Worm (Caenorhabditis elegans) whole organism, L1 larva: ENCODE measurements around the gene C05C12.5.

Experiments
- Y116A8C.19 ChIP-seq: sonication (generic microtip); optimal IDR thresholded peaks from 2 replicates; lab custom pipeline; 2016; ENCODE audit warnings: missing compliant biosample characterization, missing genetic modification characterization, borderline replicate concordance
- aha-1 ChIP-seq: fragments of 150-350 bp; optimal IDR thresholded peaks from 2 replicates; lab custom pipeline; 2014; ENCODE audit warnings: missing biosample characterization, missing genetic modification characterization
- alr-1 ChIP-seq: fragments of 200-800 bp; sonication (Bioruptor generic); optimal IDR thresholded peaks from 2 replicates; lab custom pipeline; 2018; ENCODE audit warnings: borderline replicate concordance, mild to moderate bottlenecking, missing genetic modification characterization, missing compliant biosample characterization
- aly-2 ChIP-seq: fragments of 150-350 bp; optimal IDR thresholded peaks from 2 replicates; lab custom pipeline; 2014; ENCODE audit warnings: missing biosample characterization, missing genetic modification characterization
- ama-1 ChIP-seq: fragments of 150-350 bp; optimal IDR thresholded peaks from 2 replicates; lab custom pipeline; 2014
- blmp-1 ChIP-seq: fragments of 150-350 bp; optimal IDR thresholded peaks from 2 replicates; lab custom pipeline; 2014; ENCODE audit warnings: missing biosample characterization, missing genetic modification characterization
- ceh-63 ChIP-seq: fragments of 200-800 bp; sonication (Bioruptor generic); optimal IDR thresholded peaks from 2 replicates; lab custom pipeline; 2018; ENCODE audit warnings: mild to moderate bottlenecking, missing genetic modification characterization, missing compliant biosample characterization
- ceh-8 ChIP-seq: fragments of 200-800 bp; sonication (Bioruptor generic); optimal IDR thresholded peaks from 2 replicates; lab custom pipeline; 2018; ENCODE audit warnings: mild to moderate bottlenecking, missing genetic modification characterization, moderate library complexity, missing compliant biosample characterization
- ceh-82 ChIP-seq, 3 experiments: fragments of 150-350 bp in 1 of 3; sonication (generic microtip) in 2 of 3; optimal IDR thresholded peaks; 2 replicates each; lab custom pipeline; 2014 to 2017; ENCODE audit warnings: missing biosample characterization in 3 of 3, missing genetic modification characterization in 3 of 3
- ceh-88 ChIP-seq: fragments of 200-800 bp; sonication (Bioruptor generic); IDR thresholded peaks from 2 replicates; pipeline ENCODE4 v1.3.6; 2022; ENCODE audit warnings: missing genetic modification characterization, missing compliant biosample characterization
- ceh-90 ChIP-seq: sonication (generic microtip); optimal IDR thresholded peaks from 2 replicates; lab custom pipeline; 2016; ENCODE audit warnings: missing genetic modification characterization, missing compliant biosample characterization
- dsc-1 ChIP-seq: sonication (generic microtip); optimal IDR thresholded peaks from 2 replicates; lab custom pipeline; 2016; ENCODE audit warnings: mild to moderate bottlenecking, missing genetic modification characterization, missing compliant biosample characterization
- efl-1 ChIP-seq, 4 experiments: fragments of 150-350 bp; optimal IDR thresholded peaks in 3 of 4; peaks in 1 of 4; 1 replicate in 1 of 4; 2 replicates in 3 of 4; lab custom pipeline; 2014; ENCODE audit warnings: missing biosample characterization in 2 of 4, missing genetic modification characterization in 2 of 4, missing genetic modification reagents in 2 of 4
- egl-13 ChIP-seq: sonication (generic microtip); optimal IDR thresholded peaks from 2 replicates; lab custom pipeline; 2016; ENCODE audit warnings: missing genotype, missing genetic modification reagents, missing genetic modification characterization, missing compliant biosample characterization
- elt-2 ChIP-seq: sonication (generic microtip); optimal IDR thresholded peaks from 2 replicates; lab custom pipeline; 2016; ENCODE audit warnings: missing genetic modification characterization, mild to moderate bottlenecking, inconsistent platforms, missing compliant biosample characterization, missing genetic modification reagents
- elt-3 ChIP-seq, 6 experiments: fragments of 150-350 bp in 1 of 6; sonication (generic microtip); optimal IDR thresholded peaks; 2 replicates each; lab custom pipeline; 2017 to 2018; ENCODE audit warnings: missing biosample characterization in 6 of 6, missing genetic modification characterization in 6 of 6, inconsistent platforms in 1 of 6
- ets-5 ChIP-seq: fragments of 200-800 bp; sonication (Bioruptor generic); IDR thresholded peaks from 2 replicates; pipeline ENCODE4 v1.3.6; 2022; ENCODE audit warnings: missing genetic modification characterization, missing compliant biosample characterization
- fkh-4 ChIP-seq: sonication (generic microtip); optimal IDR thresholded peaks from 2 replicates; lab custom pipeline; 2016; ENCODE audit warnings: missing compliant biosample characterization, missing genetic modification characterization, borderline replicate concordance
- hlh-4 ChIP-seq: sonication (generic microtip); optimal IDR thresholded peaks from 2 replicates; lab custom pipeline; 2016; ENCODE audit warnings: mild to moderate bottlenecking, missing genetic modification characterization, missing compliant biosample characterization
- jun-1 ChIP-seq: fragments of 150-350 bp; optimal IDR thresholded peaks from 2 replicates; lab custom pipeline; 2014; ENCODE audit warnings: missing biosample characterization, missing genetic modification reagents, missing genetic modification characterization
- lin-14 ChIP-seq: fragments of 200-800 bp; sonication (Bioruptor generic); optimal IDR thresholded peaks from 2 replicates; lab custom pipeline; 2018; ENCODE audit warnings: mild to moderate bottlenecking, missing genetic modification characterization, moderate library complexity, missing compliant biosample characterization
- lin-15B ChIP-seq: fragments of 150-350 bp; sonication (generic microtip); optimal IDR thresholded peaks from 3 replicates; lab custom pipeline; 2014; ENCODE audit warnings: missing biosample characterization, missing genetic modification characterization
- lin-39 ChIP-seq: fragments of 150-350 bp; optimal IDR thresholded peaks from 2 replicates; lab custom pipeline; 2014; ENCODE audit warnings: missing biosample characterization, missing genetic modification reagents, missing genetic modification characterization
- lsy-2 ChIP-seq, 2 experiments: fragments of 150-350 bp; optimal IDR thresholded peaks; 2 replicates each; lab custom pipeline; 2014; ENCODE audit warnings: missing biosample characterization in 2 of 2, missing genetic modification characterization in 2 of 2
- mep-1 ChIP-seq: fragments of 150-350 bp; optimal IDR thresholded peaks from 2 replicates; lab custom pipeline; 2014; ENCODE audit warnings: missing biosample characterization, missing genetic modification characterization
- nhr-11 ChIP-seq: fragments of 150-350 bp; optimal IDR thresholded peaks from 2 replicates; lab custom pipeline; 2014; ENCODE audit warnings: missing biosample characterization, missing genetic modification characterization
- nhr-12 ChIP-seq: sonication (generic microtip); optimal IDR thresholded peaks from 2 replicates; lab custom pipeline; 2017; ENCODE audit warnings: missing biosample characterization, missing genetic modification characterization
- nhr-20 ChIP-seq: sonication (generic microtip); optimal IDR thresholded peaks from 2 replicates; lab custom pipeline; 2016; ENCODE audit warnings: mild to moderate bottlenecking, missing genetic modification characterization, missing compliant biosample characterization
- nhr-237 ChIP-seq: fragments of 150-350 bp; optimal IDR thresholded peaks from 2 replicates; lab custom pipeline; 2014; ENCODE audit warnings: missing biosample characterization, missing genetic modification characterization
- nhr-47 ChIP-seq: sonication (generic microtip); optimal IDR thresholded peaks from 2 replicates; lab custom pipeline; 2016; ENCODE audit warnings: mild to moderate bottlenecking, missing genetic modification characterization, moderate library complexity, missing compliant biosample characterization
- nhr-71 ChIP-seq: sonication (generic microtip); optimal IDR thresholded peaks from 2 replicates; lab custom pipeline; 2016; ENCODE audit warnings: mild to moderate bottlenecking, missing genetic modification characterization, moderate library complexity, missing compliant biosample characterization
- nhr-77 ChIP-seq: fragments of 150-350 bp; optimal IDR thresholded peaks from 2 replicates; lab custom pipeline; 2014; ENCODE audit warnings: missing biosample characterization, missing genetic modification characterization
- nhr-84 ChIP-seq: sonication (generic microtip); optimal IDR thresholded peaks from 2 replicates; lab custom pipeline; 2017; ENCODE audit warnings: missing biosample characterization, missing genetic modification characterization
- pag-3 ChIP-seq: sonication (generic microtip); optimal IDR thresholded peaks from 2 replicates; lab custom pipeline; 2017; ENCODE audit warnings: missing genetic modification characterization, mild to moderate bottlenecking, missing compliant biosample characterization, antibody characterized with exemption, borderline replicate concordance; ENCODE audit not compliant: insufficient read depth
- pax-3 ChIP-seq: fragments of 200-800 bp; sonication (Bioruptor generic); optimal IDR thresholded peaks from 2 replicates; lab custom pipeline; 2018; ENCODE audit warnings: mild to moderate bottlenecking, missing genetic modification characterization, moderate library complexity, missing compliant biosample characterization
- pqm-1 ChIP-seq: sonication (generic microtip); optimal IDR thresholded peaks from 3 replicates; lab custom pipeline; 2017; ENCODE audit warnings: missing biosample characterization, missing genetic modification characterization
- rnt-1 ChIP-seq: sonication (generic microtip); optimal IDR thresholded peaks from 2 replicates; lab custom pipeline; 2016; ENCODE audit warnings: mild to moderate bottlenecking, missing genetic modification characterization, moderate library complexity, missing compliant biosample characterization
- skn-1 ChIP-seq: fragments of 150-350 bp; optimal IDR thresholded peaks from 2 replicates; lab custom pipeline; 2014; ENCODE audit warnings: missing biosample characterization, missing genetic modification characterization
- sptf-1 ChIP-seq: fragments of 150-350 bp; optimal IDR thresholded peaks from 2 replicates; lab custom pipeline; 2014; ENCODE audit warnings: missing biosample characterization, missing genetic modification characterization
- sup-37 ChIP-seq: fragments of 200-800 bp; sonication (Bioruptor generic); optimal IDR thresholded peaks from 2 replicates; lab custom pipeline; 2018; ENCODE audit warnings: mild to moderate bottlenecking, missing genetic modification characterization, missing compliant biosample characterization
- swsn-7 ChIP-seq: sonication (generic microtip); optimal IDR thresholded peaks from 2 replicates; lab custom pipeline; 2016; ENCODE audit warnings: missing genetic modification characterization, missing compliant biosample characterization
- tbx-2 ChIP-seq: sonication (generic microtip); optimal IDR thresholded peaks from 2 replicates; lab custom pipeline; 2016; ENCODE audit warnings: missing genetic modification characterization, missing compliant biosample characterization
- unc-62 ChIP-seq: fragments of 150-350 bp; optimal IDR thresholded peaks from 2 replicates; lab custom pipeline; 2014; ENCODE audit warnings: missing biosample characterization, missing genetic modification reagents, missing genetic modification characterization
- xbp-1 ChIP-seq: sonication (generic microtip); optimal IDR thresholded peaks from 2 replicates; lab custom pipeline; 2016; ENCODE audit warnings: missing genetic modification characterization, missing compliant biosample characterization
- zip-4 ChIP-seq: fragments of 200-800 bp; sonication (Bioruptor generic); optimal IDR thresholded peaks from 2 replicates; lab custom pipeline; 2018; ENCODE audit warnings: mild to moderate bottlenecking, missing genetic modification characterization, moderate library complexity, missing compliant biosample characterization

The C05C12.5 gene

DNA sequence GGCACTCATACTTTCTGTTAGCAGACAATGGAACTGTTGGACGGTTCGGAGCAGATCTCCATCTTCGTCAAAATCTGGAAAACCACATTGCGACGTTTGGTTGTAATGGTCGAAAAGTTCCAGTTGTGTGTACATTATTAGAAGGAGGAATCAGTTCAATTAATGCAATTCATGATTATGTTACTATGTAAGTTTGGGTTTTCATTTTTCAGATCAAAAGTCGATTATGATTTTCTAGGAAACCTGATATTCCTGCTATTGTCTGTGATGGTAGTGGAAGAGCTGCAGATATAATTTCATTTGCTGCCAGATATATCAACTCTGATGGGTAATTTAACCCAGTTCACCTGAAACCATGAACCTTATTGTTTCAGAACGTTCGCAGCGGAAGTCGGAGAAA lies 15.0 kb upstream of the C05C12.5 start:
- TF ChIP-seq zip-4 (GFP tag; lab: Kevin White, UChicago) (no peak), lin-14 (GFP tag; lab: Kevin White, UChicago) (no peak), sptf-1 (tag; lab: Kevin White, UChicago) (no peak), swsn-7 (tag; lab: Kevin White, UChicago) (no peak), dsc-1 (tag; lab: Kevin White, UChicago) (no peak), alr-1 (tag; lab: Kevin White, UChicago) (no peak), lin-39 (tag; lab: Kevin White, UChicago) (no peak), elt-2 (tag; lab: Kevin White, UChicago) (no peak), nhr-237 (tag; lab: Kevin White, UChicago) (no peak), skn-1 (no peak), aly-2 (tag; lab: Kevin White, UChicago) (no peak), egl-13 (tag; lab: Kevin White, UChicago) (no peak), rnt-1 (tag; lab: Kevin White, UChicago) (no peak), aha-1 (tag; lab: Kevin White, UChicago) (no peak), lin-15B (tag; lab: Kevin White, UChicago) (no peak), mep-1 (tag; lab: Kevin White, UChicago) (no peak)

DNA sequence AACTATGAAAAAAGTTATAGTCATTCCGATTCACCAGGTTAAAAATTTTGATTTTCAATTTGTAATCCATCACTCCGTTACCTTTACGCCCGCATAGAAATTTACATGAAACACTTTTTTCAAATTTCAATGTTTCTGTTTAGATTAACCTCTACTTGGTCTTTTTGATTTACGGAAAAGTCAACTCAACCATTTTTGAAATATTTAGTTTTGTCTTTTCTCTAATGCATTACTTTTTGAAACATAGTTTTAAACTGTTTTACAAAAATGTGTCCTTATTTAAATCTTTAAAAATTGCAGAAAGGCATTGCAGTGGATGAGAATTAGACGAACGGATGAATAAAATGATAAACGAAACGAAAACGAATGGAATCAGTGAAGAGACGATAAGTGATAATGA lies 12.2 kb upstream of the C05C12.5 start, which contains the start of gene gtl-2:
Gene gtl-2 (plus strand): TSS at position 301 of the 400 bp plus-strand sequence.
- TF ChIP-seq hlh-4 (tag; lab: Kevin White, UChicago) (no peak), ceh-88 (GFP tag; lab: Robert Waterston, UW) (no peak)

DNA sequence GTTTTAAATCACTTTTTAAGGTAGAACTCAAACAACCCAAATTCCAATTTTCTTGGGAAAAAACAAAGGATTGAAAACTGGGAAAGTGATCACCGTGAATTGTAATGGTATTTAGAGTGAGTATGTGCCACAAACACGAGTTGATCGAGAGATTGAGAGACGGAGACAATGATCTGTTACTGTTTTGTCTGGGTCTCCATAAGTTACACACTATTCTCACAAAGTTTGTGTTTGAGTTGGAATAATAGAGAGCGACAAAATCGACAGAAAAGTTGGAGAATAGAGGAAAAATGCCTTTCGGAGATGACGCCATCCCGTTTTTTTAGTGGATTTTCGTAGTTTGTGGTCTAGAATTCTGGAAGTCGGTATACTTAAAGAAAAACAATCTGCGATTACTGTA lies 10.3 kb upstream of the C05C12.5 start, which contains the start of gene nhr-7:
Gene nhr-7 (minus strand): TSS at position 101 of the 400 bp plus-strand sequence.
- TF ChIP-seq pag-3 (tag; lab: Kevin White, UChicago) (no peak), nhr-11 (tag; lab: Kevin White, UChicago) (no peak), nhr-77 (tag; lab: Kevin White, UChicago) (peak; percentile 28)

DNA sequence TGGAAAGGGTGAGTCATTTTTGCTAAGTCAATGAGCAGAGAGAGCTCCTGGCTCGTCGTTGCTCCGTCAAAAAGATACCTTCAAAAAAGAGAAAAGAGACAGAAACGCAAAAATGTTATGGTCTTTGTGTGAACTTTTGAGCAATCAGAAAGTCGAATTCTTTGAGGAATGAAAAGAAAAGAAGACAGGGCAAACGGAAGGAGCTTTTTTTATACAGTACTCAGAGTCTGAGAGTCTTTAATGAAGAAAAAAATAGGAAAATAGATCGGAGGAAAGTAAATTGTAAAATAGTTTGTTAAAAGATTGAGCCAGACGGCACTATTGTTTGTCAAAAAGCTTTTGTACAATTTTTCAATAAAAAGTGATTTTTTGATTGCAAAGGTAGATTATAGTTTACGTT lies 8.5 kb upstream of the C05C12.5 start:
- peak; percentile 66 for TF ChIP-seq nhr-77 (tag; lab: Kevin White, UChicago)
- no peak for TF ChIP-seq ceh-63 (GFP tag; lab: Kevin White, UChicago)
- no peak for TF ChIP-seq ceh-82 (tag; optimal IDR thresholded peaks at IDR 0.05; lab: Kevin White, UChicago)
- TF ChIP-seq nhr-84 = no peak
- TF ChIP-seq nhr-11 (tag; lab: Kevin White, UChicago) = no peak
- no peak for TF ChIP-seq efl-1 (optimal IDR thresholded peaks at IDR 0.05; lab: Kevin White, UChicago)
- TF ChIP-seq efl-1 (GFP tag; optimal IDR thresholded peaks at IDR 0.05 in 1 of 2; lab: Kevin White, UChicago) = peak in 1 of 2 experiments; percentile 62
- TF ChIP-seq blmp-1 (tag; lab: Kevin White, UChicago) = no peak
- TF ChIP-seq tbx-2 (tag; lab: Kevin White, UChicago) = peak; percentile 30
- TF ChIP-seq ets-5 (GFP tag; lab: Robert Waterston, UW) = no peak
- TF ChIP-seq nhr-12 (tag; lab: Kevin White, UChicago) = no peak
- no peak for TF ChIP-seq nhr-47 (tag; lab: Kevin White, UChicago)
- no peak for TF ChIP-seq pqm-1 (tag; lab: Kevin White, UChicago)
- no peak for TF ChIP-seq mep-1 (tag; lab: Kevin White, UChicago)
- TF ChIP-seq rnt-1 (tag; lab: Kevin White, UChicago) = no peak
- TF ChIP-seq aha-1 (tag; lab: Kevin White, UChicago) = no peak
- no peak for TF ChIP-seq pax-3
- TF ChIP-seq aly-2 (tag; lab: Kevin White, UChicago) = no peak
- TF ChIP-seq fkh-4 (tag; lab: Kevin White, UChicago) = no peak
- TF ChIP-seq skn-1 = no peak
- no peak for TF ChIP-seq unc-62 (GFP tag; lab: Kevin White, UChicago)
- TF ChIP-seq sup-37 (GFP tag; lab: Kevin White, UChicago) = no peak
- no peak for TF ChIP-seq jun-1 (tag; lab: Kevin White, UChicago)
- no peak for TF ChIP-seq elt-3 (tag; optimal IDR thresholded peaks at IDR 0.05; lab: Kevin White, UChicago)
- TF ChIP-seq Y116A8C.19 (tag; lab: Kevin White, UChicago) = no peak
- TF ChIP-seq lsy-2 (tag; optimal IDR thresholded peaks at IDR 0.05; lab: Kevin White, UChicago) = peak in 1 of 2 experiments; percentile 21
- no peak for TF ChIP-seq ama-1
- no peak for TF ChIP-seq ceh-90
- TF ChIP-seq nhr-71 = peak; percentile 2
- no peak for TF ChIP-seq xbp-1
- no peak for TF ChIP-seq ceh-8 (GFP tag; lab: Kevin White, UChicago)
- peak; percentile 12 for TF ChIP-seq nhr-20 (tag; lab: Kevin White, UChicago)
